Worm (Caenorhabditis elegans): ENCODE measurements around the gene srx-121.

The srx-121 gene

ce11 chrV:3344001-3344400, 28.6 kb downstream of the srx-121 start:
- no peak for TF ChIP-seq tbx-11 (GFP tag; IDR thresholded peaks at IDR 0.05)
- no peak for TF ChIP-seq ama-1 (optimal IDR thresholded peaks at IDR 0.05)
- TF ChIP-seq hnd-1 (tag; optimal IDR thresholded peaks at IDR 0.05), result no peak
- TF ChIP-seq ceh-36 (tag; optimal IDR thresholded peaks at IDR 0.05), result no peak
- TF ChIP-seq tbx-37 (GFP tag; conservative IDR thresholded peaks at IDR 0.05), result no peak
- TF ChIP-seq pes-1 (GFP tag; IDR thresholded peaks at IDR 0.05), result no peak
- TF ChIP-seq B0310.2 (tag; optimal IDR thresholded peaks at IDR 0.05), result no peak
- TF ChIP-seq scrt-1 (GFP tag; IDR thresholded peaks at IDR 0.05), result no peak
- TF ChIP-seq sea-1 (GFP tag; conservative IDR thresholded peaks at IDR 0.05), result no peak

ce11 chrV:3342504-3342903, 30.1 kb downstream of the srx-121 start, which contains the start of gene C17B7.3:
TSS of gene C17B7.3 (plus strand) at chrV:3342804.
- no peak for TF ChIP-seq hnd-1 (tag; optimal IDR thresholded peaks at IDR 0.05)
- TF ChIP-seq aly-1 (tag; optimal IDR thresholded peaks at IDR 0.05), result no peak
- no peak for TF ChIP-seq ceh-36 (tag; optimal IDR thresholded peaks at IDR 0.05)
- TF ChIP-seq hmbx-1 (tag; optimal IDR thresholded peaks at IDR 0.05), result no peak
- TF ChIP-seq tbx-37 (GFP tag; conservative IDR thresholded peaks at IDR 0.05), result no peak
- no peak for TF ChIP-seq flt-1 (GFP tag; IDR thresholded peaks at IDR 0.05)
- no peak for TF ChIP-seq sea-1 (GFP tag; conservative IDR thresholded peaks at IDR 0.05)
- no peak for TF ChIP-seq scrt-1 (GFP tag; IDR thresholded peaks at IDR 0.05)
- no peak for TF ChIP-seq B0310.2 (tag; optimal IDR thresholded peaks at IDR 0.05)

- TF ChIP-seq aly-1 (tag; optimal IDR thresholded peaks at IDR 0.05), result no peak
- TF ChIP-seq flt-1 (GFP tag; IDR thresholded peaks at IDR 0.05), result no peak
- TF ChIP-seq ceh-36 (tag; optimal IDR thresholded peaks at IDR 0.05), result no peak
- no peak for TF ChIP-seq scrt-1 (GFP tag; IDR thresholded peaks at IDR 0.05)
- no peak for TF ChIP-seq tbx-11 (GFP tag; IDR thresholded peaks at IDR 0.05)
- no peak for TF ChIP-seq B0310.2 (tag; optimal IDR thresholded peaks at IDR 0.05)
- TF ChIP-seq hmbx-1 (tag; optimal IDR thresholded peaks at IDR 0.05), result no peak
- TF ChIP-seq ama-1 (optimal IDR thresholded peaks at IDR 0.05), result no peak
- TF ChIP-seq ets-7 (tag; optimal IDR thresholded peaks at IDR 0.05), result no peak
- TF ChIP-seq ceh-13 (GFP tag; optimal IDR thresholded peaks at IDR 0.05), result no peak
Observed at ce11 chrV:3341906-3342305, 30.7 kb downstream of the srx-121 start, which contains the start of gene C17B7.10. TSS of gene C17B7.10 (minus strand) at chrV:3342006.

DNA sequence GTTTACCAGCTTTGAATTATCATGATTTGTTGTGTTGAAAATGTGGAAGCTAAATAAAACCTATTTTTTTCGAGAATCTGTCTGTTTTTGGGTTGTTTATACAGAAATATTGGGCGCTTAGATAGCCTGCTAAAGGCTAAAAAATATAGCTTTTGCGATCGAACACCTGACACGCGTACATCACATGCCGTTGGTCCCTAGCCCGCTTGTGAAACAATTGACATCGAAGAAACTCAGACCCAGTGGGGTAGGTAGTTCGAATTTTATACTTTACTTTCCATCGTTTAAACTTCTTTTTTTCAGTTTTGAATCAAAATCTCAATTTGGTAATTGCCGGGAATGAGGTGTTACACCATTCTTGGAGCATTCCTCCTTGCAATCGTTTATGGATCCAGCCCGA, 33.6 kb downstream of the srx-121 start, which contains the start of gene C17B7.4:
Gene C17B7.4 (plus strand): TSS at position 301 of the 400 bp plus-strand sequence.
- no peak for TF ChIP-seq ama-1 (optimal IDR thresholded peaks at IDR 0.05)

ce11 chrV:3333334-3333733, 39.2 kb downstream of the srx-121 start, which contains the start of gene C17B7.5:
TSS of gene C17B7.5 (plus strand) at chrV:3333634.
- no peak for TF ChIP-seq pes-1 (GFP tag; IDR thresholded peaks at IDR 0.05)
- TF ChIP-seq hnd-1 (tag; optimal IDR thresholded peaks at IDR 0.05), result no peak
- no peak for TF ChIP-seq ama-1 (optimal IDR thresholded peaks at IDR 0.05)
- no peak for TF ChIP-seq hmbx-1 (tag; optimal IDR thresholded peaks at IDR 0.05)
- TF ChIP-seq flt-1 (GFP tag; IDR thresholded peaks at IDR 0.05), result no peak
- TF ChIP-seq ceh-36 (tag; optimal IDR thresholded peaks at IDR 0.05), result no peak
- TF ChIP-seq F13C5.2 (tag; optimal IDR thresholded peaks at IDR 0.05), result no peak
- TF ChIP-seq B0310.2 (tag; optimal IDR thresholded peaks at IDR 0.05), result no peak
- no peak for TF ChIP-seq ceh-13 (GFP tag; optimal IDR thresholded peaks at IDR 0.05)
- no peak for TF ChIP-seq tra-4 (tag; optimal IDR thresholded peaks at IDR 0.05)
- TF ChIP-seq tbx-11 (GFP tag; IDR thresholded peaks at IDR 0.05), result no peak
- no peak for TF ChIP-seq hmg-4 (GFP tag; optimal IDR thresholded peaks at IDR 0.05)
- TF ChIP-seq ets-7 (tag; optimal IDR thresholded peaks at IDR 0.05), result no peak
- no peak for TF ChIP-seq aly-1 (tag; optimal IDR thresholded peaks at IDR 0.05)
- TF ChIP-seq scrt-1 (GFP tag; IDR thresholded peaks at IDR 0.05), result no peak
- TF ChIP-seq sea-1 (GFP tag; conservative IDR thresholded peaks at IDR 0.05), result no peak
- TF ChIP-seq tbx-37 (GFP tag; conservative IDR thresholded peaks at IDR 0.05), result no peak

DNA sequence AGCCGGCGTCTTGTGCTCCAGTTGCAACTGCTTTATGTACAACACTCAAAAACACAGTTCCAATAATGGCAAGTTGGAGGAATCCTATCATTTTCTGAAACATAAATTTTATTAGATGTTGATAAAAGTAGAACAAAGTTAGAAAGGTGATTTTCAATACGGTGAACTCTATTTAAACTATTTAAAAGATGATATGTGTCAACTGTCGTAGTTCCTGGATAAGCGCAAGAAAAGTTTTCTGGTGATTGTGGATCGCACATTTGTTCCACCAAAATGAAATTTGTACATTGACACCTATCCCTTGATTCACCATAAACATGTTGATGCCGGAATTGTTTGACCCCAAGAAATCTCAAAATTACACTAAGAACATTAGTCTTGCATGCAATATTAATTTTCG, 40.5 kb downstream of the srx-121 start, which contains the start of gene C17B7.9:
Gene C17B7.9 (minus strand): TSS at position 101 of the 400 bp plus-strand sequence.
- TF ChIP-seq ama-1 (optimal IDR thresholded peaks at IDR 0.05) (no peak), F13C5.2 (tag; optimal IDR thresholded peaks at IDR 0.05) (no peak), ceh-13 (GFP tag; optimal IDR thresholded peaks at IDR 0.05) (no peak), pes-1 (GFP tag; IDR thresholded peaks at IDR 0.05) (no peak), aly-1 (tag; optimal IDR thresholded peaks at IDR 0.05) (no peak)

DNA sequence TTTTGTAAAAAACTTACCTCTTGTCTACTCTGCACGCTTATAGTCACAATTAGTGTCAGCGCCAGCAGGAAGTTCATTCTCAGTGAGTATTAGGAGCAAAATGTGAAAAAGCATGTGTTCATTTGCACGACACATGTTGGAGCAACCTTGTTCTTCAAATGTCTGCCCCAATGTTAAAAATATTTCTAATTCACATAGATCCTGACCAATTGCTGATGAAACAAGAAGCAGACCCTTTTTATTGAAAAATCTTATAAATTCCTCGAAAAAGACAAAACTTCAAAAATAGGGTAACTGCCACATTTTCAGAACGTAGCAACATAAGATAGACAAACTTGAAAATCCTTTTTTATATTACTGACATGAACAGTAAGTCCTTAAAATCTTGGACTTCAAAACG, 48.4 kb downstream of the srx-121 start, which contains the start of gene C17B7.8:
Gene C17B7.8 (minus strand): TSS at position 101 of the 400 bp plus-strand sequence.
- TF ChIP-seq ceh-36 (tag; optimal IDR thresholded peaks at IDR 0.05), result no peak
- no peak for TF ChIP-seq aly-1 (tag; optimal IDR thresholded peaks at IDR 0.05)
- TF ChIP-seq ceh-13 (GFP tag; optimal IDR thresholded peaks at IDR 0.05), result no peak
- TF ChIP-seq flt-1 (GFP tag; IDR thresholded peaks at IDR 0.05), result no peak
